Worm (Caenorhabditis elegans) whole organism, L4 larva: ENCODE results near the gene dpy-8.

ENCODE experiments used
- F26F4.8 ChIP-seq: fragments of 200-800 bp; sonication (Bioruptor generic); conservative IDR thresholded peaks from 2 replicates; pipeline ENCODE4 v1.3.6; 2022; ENCODE audit warnings: missing genetic modification characterization, missing compliant biosample characterization
- F37D6.2 ChIP-seq: sonication (generic microtip); optimal IDR thresholded peaks from 2 replicates; lab custom pipeline; 2016; ENCODE audit warnings: mild to moderate bottlenecking, missing genetic modification characterization, missing compliant biosample characterization
- R02D3.7 ChIP-seq: fragments of 150-350 bp; sonication (generic microtip); optimal IDR thresholded peaks from 3 replicates; lab custom pipeline; 2014; ENCODE audit warnings: missing biosample characterization, missing genetic modification characterization
- Y105C5A.15 ChIP-seq: fragments of 200-800 bp; sonication (Bioruptor generic); IDR thresholded peaks from 2 replicates; pipeline ENCODE4 v1.3.6; 2022; ENCODE audit warnings: missing genetic modification characterization, missing compliant biosample characterization
- Y5F2A.4 ChIP-seq: fragments of 200-800 bp; sonication (Bioruptor generic); optimal IDR thresholded peaks from 2 replicates; lab custom pipeline; 2018; ENCODE audit warnings: mild to moderate bottlenecking, missing genetic modification characterization, missing compliant biosample characterization
- aha-1 ChIP-seq: fragments of 150-350 bp; peaks from one replicate; lab custom pipeline; 2014; ENCODE audit warnings: missing biosample characterization, missing genetic modification characterization
- ceh-44 ChIP-seq: fragments of 200-800 bp; sonication (Bioruptor generic); IDR thresholded peaks from 2 replicates; pipeline ENCODE4 v1.3.6; 2022; ENCODE audit warnings: missing genetic modification reagents, missing genetic modification characterization, missing compliant biosample characterization
- ceh-62 ChIP-seq: sonication (generic microtip); optimal IDR thresholded peaks from 2 replicates; lab custom pipeline; 2017; ENCODE audit warnings: missing biosample characterization, missing genetic modification characterization
- ces-1 ChIP-seq: fragments of 150-350 bp; sonication (generic microtip); optimal IDR thresholded peaks from 4 replicates; lab custom pipeline; 2014; ENCODE audit warnings: missing biosample characterization, missing genetic modification reagents, missing genetic modification characterization
- ctbp-1 ChIP-seq: fragments of 200-800 bp; sonication (Bioruptor generic); IDR thresholded peaks from 2 replicates; pipeline ENCODE4 v1.3.6; 2022; ENCODE audit warnings: missing genetic modification reagents, missing genetic modification characterization, missing compliant biosample characterization
- daf-12 ChIP-seq: fragments of 150-350 bp; optimal IDR thresholded peaks from 2 replicates; lab custom pipeline; 2014; ENCODE audit warnings: missing biosample characterization, missing genetic modification reagents, missing genetic modification characterization
- daf-16 ChIP-seq, 3 experiments: sonication (generic microtip); optimal IDR thresholded peaks; 2 replicates each; lab custom pipeline; 2016 to 2017; ENCODE audit warnings: missing genetic modification characterization in 3 of 3, missing genetic modification reagents in 3 of 3, mild to moderate bottlenecking in 2 of 3, missing compliant biosample characterization in 2 of 3, missing biosample characterization in 1 of 3, moderate library complexity in 1 of 3
- daf-19 ChIP-seq: fragments of 200-800 bp; sonication (Bioruptor generic); conservative IDR thresholded peaks from 2 replicates; pipeline ENCODE4 v1.3.6; 2022; ENCODE audit warnings: missing genetic modification characterization, missing compliant biosample characterization
- daf-8 ChIP-seq: fragments of 200-800 bp; sonication (Bioruptor generic); IDR thresholded peaks from 2 replicates; pipeline ENCODE4 v1.3.6; 2022; ENCODE audit warnings: missing genetic modification characterization, missing compliant biosample characterization
- duxl-1 ChIP-seq: sonication (generic microtip); optimal IDR thresholded peaks from 2 replicates; lab custom pipeline; 2016; ENCODE audit warnings: mild to moderate bottlenecking, missing genetic modification characterization, moderate library complexity, missing compliant biosample characterization; ENCODE audit not compliant: poor library complexity
- gei-8 ChIP-seq: fragments of 200-800 bp; sonication (Bioruptor generic); optimal IDR thresholded peaks from 2 replicates; lab custom pipeline; 2018; ENCODE audit warnings: mild to moderate bottlenecking, missing genetic modification characterization, missing compliant biosample characterization
- hlh-11 ChIP-seq: fragments of 200-800 bp; sonication (Bioruptor generic); optimal IDR thresholded peaks from 2 replicates; lab custom pipeline; 2018; ENCODE audit warnings: mild to moderate bottlenecking, missing genetic modification characterization, missing compliant biosample characterization
- lim-7 ChIP-seq: fragments of 200-800 bp; sonication (Bioruptor generic); IDR thresholded peaks from 2 replicates; pipeline ENCODE4 v1.3.6; 2022; ENCODE audit warnings: missing genetic modification characterization, missing compliant biosample characterization
- lin-15B ChIP-seq: fragments of 150-350 bp; sonication (generic microtip); optimal IDR thresholded peaks from 3 replicates; lab custom pipeline; 2014; ENCODE audit warnings: missing biosample characterization, missing genetic modification characterization
- lin-29 ChIP-seq: fragments of 200-800 bp; sonication (Bioruptor generic); IDR thresholded peaks from 2 replicates; pipeline ENCODE4 v1.3.6; 2022; ENCODE audit warnings: missing genetic modification reagents, missing genetic modification characterization, missing compliant biosample characterization
- lin-38 ChIP-seq: fragments of 200-800 bp; sonication (Bioruptor generic); IDR thresholded peaks from 2 replicates; pipeline ENCODE4 v1.3.6; 2022; ENCODE audit warnings: missing genetic modification reagents, missing genetic modification characterization, missing compliant biosample characterization
- lsy-2 ChIP-seq, 2 experiments: fragments of 150-350 bp in 1 of 2; sonication (generic microtip) in 1 of 2; optimal IDR thresholded peaks; 2 replicates each; lab custom pipeline; 2014 to 2017; ENCODE audit warnings: missing biosample characterization in 2 of 2, missing genetic modification characterization in 2 of 2
- mdt-29 ChIP-seq: fragments of 200-800 bp; sonication (Bioruptor generic); IDR thresholded peaks from 2 replicates; pipeline ENCODE4 v1.3.6; 2022; ENCODE audit warnings: missing genetic modification reagents, missing genetic modification characterization, missing compliant biosample characterization
- mes-2 ChIP-seq: sonication (generic microtip); optimal IDR thresholded peaks from 2 replicates; lab custom pipeline; 2016; ENCODE audit warnings: missing genotype, mild to moderate bottlenecking, missing genetic modification characterization, missing compliant biosample characterization; ENCODE audit not compliant: poor library complexity, severe bottlenecking
- nhr-11 ChIP-seq: fragments of 150-350 bp; optimal IDR thresholded peaks from 2 replicates; lab custom pipeline; 2014; ENCODE audit warnings: missing biosample characterization, missing genetic modification characterization
- nhr-25 ChIP-seq: sonication (generic microtip); optimal IDR thresholded peaks from 2 replicates; lab custom pipeline; 2017; ENCODE audit warnings: missing genetic modification characterization, mild to moderate bottlenecking, missing compliant biosample characterization, antibody characterized with exemption, moderate library complexity, borderline replicate concordance; ENCODE audit not compliant: insufficient read depth
- nhr-28 ChIP-seq: fragments of 150-350 bp; optimal IDR thresholded peaks from 2 replicates; lab custom pipeline; 2014; ENCODE audit warnings: missing biosample characterization, missing genetic modification characterization
- nhr-6 ChIP-seq: fragments of 150-350 bp; optimal IDR thresholded peaks from 2 replicates; lab custom pipeline; 2014; ENCODE audit warnings: missing biosample characterization, missing genetic modification characterization
- nhr-76 ChIP-seq: fragments of 150-350 bp; optimal IDR thresholded peaks from 2 replicates; lab custom pipeline; 2014; ENCODE audit warnings: missing biosample characterization, missing genetic modification characterization
- rbr-2 ChIP-seq: sonication (generic microtip); optimal IDR thresholded peaks from 2 replicates; lab custom pipeline; 2016; ENCODE audit warnings: missing genotype, missing genetic modification characterization, missing compliant biosample characterization
- set-16 ChIP-seq: fragments of 200-800 bp; sonication (Bioruptor generic); IDR thresholded peaks from 2 replicates; pipeline ENCODE4 v1.3.6; 2022; ENCODE audit warnings: missing genetic modification reagents, missing genetic modification characterization, missing compliant biosample characterization
- zag-1 ChIP-seq: fragments of 150-350 bp; optimal IDR thresholded peaks from 2 replicates; lab custom pipeline; 2014; ENCODE audit warnings: missing biosample characterization, missing genetic modification characterization
- zfp-3 ChIP-seq: fragments of 200-800 bp; sonication (Bioruptor generic); conservative IDR thresholded peaks from 2 replicates; pipeline ENCODE4 v1.3.6; 2022; ENCODE audit warnings: missing genetic modification reagents, missing genetic modification characterization, missing compliant biosample characterization
- zip-2 ChIP-seq: fragments of 150-350 bp; optimal IDR thresholded peaks from 2 replicates; lab custom pipeline; 2014; ENCODE audit warnings: missing biosample characterization, missing genetic modification characterization

Gene dpy-8

DNA sequence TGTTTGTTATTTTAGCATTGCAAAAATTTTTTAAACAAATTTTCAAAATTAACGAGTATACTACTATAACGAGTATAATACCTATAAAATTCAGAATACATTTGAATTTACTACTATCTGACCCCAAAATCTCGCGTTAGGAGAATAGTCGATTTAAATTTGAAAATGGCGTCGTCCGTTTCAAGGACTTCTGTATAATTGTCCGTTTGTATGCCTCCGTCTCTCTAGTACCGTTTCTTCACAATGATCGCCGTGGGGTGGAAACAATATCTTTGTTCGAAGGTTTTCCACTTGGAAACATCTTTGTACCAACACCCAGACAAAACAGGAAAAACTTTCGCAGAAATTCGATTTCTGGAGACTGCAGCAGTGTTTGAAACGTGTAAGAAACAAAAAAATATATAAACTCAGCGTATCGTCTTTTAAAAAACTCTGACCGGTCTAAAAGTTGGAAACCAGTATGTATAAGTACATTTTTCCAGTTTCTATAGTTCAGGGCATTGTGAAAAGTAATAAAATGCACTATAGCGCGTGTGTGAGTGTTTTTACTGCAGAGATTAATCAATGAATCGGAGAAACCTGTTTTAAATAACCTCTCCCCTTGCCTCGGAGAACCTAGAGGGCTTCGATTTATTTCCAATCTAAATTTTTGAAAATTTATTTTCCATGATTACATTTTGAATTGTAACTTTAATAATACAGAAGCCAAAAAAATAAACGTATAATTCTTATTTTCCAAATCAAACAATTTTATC, 12.4 kb downstream of the dpy-8 start:
- peak; percentile 69 for TF ChIP-seq aha-1 (tag; lab: Kevin White, UChicago)
- no peak for TF ChIP-seq Y5F2A.4 (GFP tag; lab: Kevin White, UChicago)

DNA sequence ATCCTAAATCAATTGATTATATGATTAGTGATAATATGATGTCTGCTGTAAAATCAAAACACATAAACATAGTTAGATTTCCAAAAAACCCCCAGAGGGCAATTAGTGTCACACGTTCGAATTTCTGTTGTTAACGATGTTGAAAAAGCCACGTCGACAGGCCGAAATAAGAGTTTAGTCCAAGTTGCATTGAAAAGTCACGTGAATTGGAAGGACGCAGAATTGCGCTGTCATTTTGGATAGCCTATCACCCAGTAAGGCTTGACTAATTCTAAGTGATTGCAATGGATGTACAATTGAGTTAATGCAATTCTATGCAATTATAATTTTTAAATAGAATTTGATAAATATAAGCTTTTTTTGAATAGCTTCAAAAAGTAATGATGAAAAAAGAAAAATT, 14.7 kb downstream of the dpy-8 start:
- TF ChIP-seq aha-1 (tag; lab: Kevin White, UChicago) (peak; percentile 60), mes-2 (no peak), nhr-11 (no peak), hlh-11 (tag; lab: Kevin White, UChicago) (peak; percentile 9), R02D3.7 (tag; lab: Kevin White, UChicago) (no peak), nhr-28 (peak; percentile 5), F26F4.8 (no peak)

DNA sequence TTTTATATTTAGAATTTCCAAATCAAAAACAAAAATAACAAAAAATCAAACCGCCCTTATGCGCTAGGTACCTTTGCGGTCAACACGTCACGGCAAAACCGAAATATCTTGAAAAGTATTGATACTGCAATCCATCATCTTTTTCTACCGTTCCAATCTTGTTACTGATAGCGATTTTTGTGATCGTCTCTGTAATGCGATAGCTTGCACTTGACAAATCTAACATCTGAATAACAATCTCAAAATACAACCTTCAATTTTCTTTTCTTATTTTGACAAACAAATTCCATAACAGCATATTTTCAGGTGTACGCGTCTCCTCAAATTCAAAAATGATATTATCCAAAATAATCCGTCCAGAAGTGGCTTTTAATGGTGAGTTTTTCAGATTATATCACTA, 16.3 kb downstream of the dpy-8 start, which contains the start of gene tbc-7:
tbc-7 (plus strand) TSS at position 301 of the 400 bp plus-strand sequence.
- TF ChIP-seq nhr-6 = no peak
- no peak for TF ChIP-seq lin-15B (tag; lab: Kevin White, UChicago)
- TF ChIP-seq daf-12 (tag; lab: Kevin White, UChicago) = no peak
- TF ChIP-seq ceh-44 = no peak
- no peak for TF ChIP-seq zip-2 (tag; lab: Kevin White, UChicago)
- no peak for TF ChIP-seq mdt-29 (GFP tag; lab: Robert Waterston, UW)
- no peak for TF ChIP-seq Y105C5A.15
- TF ChIP-seq nhr-76 (tag; lab: Kevin White, UChicago) = no peak
- no peak for TF ChIP-seq ceh-62 (tag; lab: Kevin White, UChicago)
- TF ChIP-seq gei-8 (GFP tag; lab: Kevin White, UChicago) = no peak
- TF ChIP-seq lim-7 (GFP tag; lab: Robert Waterston, UW) = no peak
- no peak for TF ChIP-seq zag-1
- no peak for TF ChIP-seq daf-8 (GFP tag; lab: Robert Waterston, UW)
- TF ChIP-seq rbr-2 (tag; lab: Kevin White, UChicago) = no peak
- no peak for TF ChIP-seq nhr-28
- no peak for TF ChIP-seq daf-19

DNA sequence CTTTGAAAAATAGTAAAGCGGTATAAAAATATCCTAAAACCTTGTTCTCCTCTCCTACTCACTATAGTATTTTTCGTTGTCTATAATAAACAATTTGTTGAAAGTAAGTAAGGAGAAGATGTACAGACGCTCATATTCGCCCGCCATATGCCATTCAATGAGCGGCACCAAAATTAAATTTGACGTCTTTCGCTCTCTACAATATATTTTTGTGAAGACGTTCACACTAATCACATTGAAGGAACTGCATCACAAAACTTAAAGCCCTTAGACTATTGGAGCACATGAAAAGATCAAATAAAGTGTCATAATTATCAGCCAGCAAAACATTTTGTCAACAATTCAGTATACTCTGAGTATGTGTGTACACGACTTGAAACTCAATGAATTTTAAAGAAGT, 18.5 kb downstream of the dpy-8 start:
- no peak for TF ChIP-seq lsy-2 (tag; optimal IDR thresholded peaks at IDR 0.05; lab: Kevin White, UChicago)
- no peak for TF ChIP-seq duxl-1 (tag; lab: Kevin White, UChicago)
- no peak for TF ChIP-seq set-16 (GFP tag; lab: Robert Waterston, UW)
- TF ChIP-seq zfp-3 (GFP tag; lab: Robert Waterston, UW) = no peak
- no peak for TF ChIP-seq F26F4.8
- TF ChIP-seq daf-16 (GFP tag; optimal IDR thresholded peaks at IDR 0.05; lab: Kevin White, UChicago) = no peak
- TF ChIP-seq daf-16 (tag; optimal IDR thresholded peaks at IDR 0.05; lab: Kevin White, UChicago) = no peak
- TF ChIP-seq ctbp-1 (GFP tag; lab: Robert Waterston, UW) = no peak

DNA sequence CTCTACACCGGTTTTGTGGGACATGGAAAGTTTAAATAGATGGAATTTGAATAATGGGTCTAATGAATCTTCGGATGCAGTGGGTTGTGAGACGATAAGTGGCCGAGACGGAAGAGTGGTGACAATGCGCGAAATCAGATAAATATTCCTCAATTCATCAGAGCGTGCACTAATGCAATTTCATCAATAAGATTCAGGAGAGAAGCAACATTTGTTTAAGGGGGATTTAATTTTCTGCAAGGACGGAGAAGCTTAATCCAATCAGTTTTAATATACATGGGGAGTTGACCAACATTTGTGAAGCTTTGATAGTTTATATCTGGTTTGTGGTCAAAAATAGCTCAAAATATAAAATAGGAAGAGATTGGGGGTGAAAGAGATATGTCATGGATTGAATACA, 20.8 kb downstream of the dpy-8 start:
- TF ChIP-seq F37D6.2 = no peak
- TF ChIP-seq daf-19 = no peak
- TF ChIP-seq ces-1 (GFP tag; lab: Kevin White, UChicago) = peak; percentile 83

DNA sequence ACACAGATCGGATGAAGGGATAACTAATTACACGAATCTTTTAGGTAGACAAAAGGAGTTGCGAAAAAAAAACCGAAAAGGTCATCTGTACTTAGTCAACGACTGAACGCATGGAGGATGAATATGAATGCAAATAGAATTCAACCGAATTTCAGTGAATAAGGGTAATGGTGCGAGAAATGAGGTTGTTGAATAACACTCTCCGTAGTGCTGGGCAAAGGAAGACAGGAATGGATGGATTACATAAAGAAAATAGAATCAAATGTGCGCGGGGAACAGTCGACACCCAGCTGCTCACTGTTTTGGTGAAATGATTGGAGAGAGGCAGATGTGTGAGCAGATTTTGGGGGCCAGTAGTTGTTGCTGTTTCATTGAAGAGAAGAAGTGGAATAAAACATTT, 26.0 kb downstream of the dpy-8 start:
- TF ChIP-seq lin-29 (GFP tag; lab: Robert Waterston, UW) = no peak
- TF ChIP-seq nhr-25 (tag; lab: Kevin White, UChicago) = peak; percentile 6
- no peak for TF ChIP-seq lin-38 (GFP tag; lab: Robert Waterston, UW)
